Worm (Caenorhabditis elegans) whole organism, L3 larva: ENCODE measurements around the gene T25B2.1.

Source experiments
- ZK546.5 ChIP-seq: sonication (generic microtip); optimal IDR thresholded peaks from 2 replicates; lab custom pipeline; 2017; ENCODE audit warnings: missing biosample characterization, missing genetic modification characterization
- ama-1 ChIP-seq: fragments of 150-350 bp; optimal IDR thresholded peaks from 2 replicates; lab custom pipeline; 2018
- ceh-16 ChIP-seq: sonication (generic microtip); optimal IDR thresholded peaks from 2 replicates; lab custom pipeline; 2017; ENCODE audit warnings: missing biosample characterization, missing genetic modification characterization
- ceh-82 ChIP-seq: fragments of 150-350 bp; optimal IDR thresholded peaks from 2 replicates; lab custom pipeline; 2014; ENCODE audit warnings: missing biosample characterization, missing genetic modification characterization
- egl-27 ChIP-seq: sonication (generic microtip); optimal IDR thresholded peaks from 4 replicates; lab custom pipeline; 2017; ENCODE audit warnings: missing biosample characterization, missing genetic modification reagents, missing genetic modification characterization
- elt-1 ChIP-seq: fragments of 150-350 bp; optimal IDR thresholded peaks from 2 replicates; lab custom pipeline; 2014; ENCODE audit warnings: missing biosample characterization, missing genetic modification characterization
- elt-2 ChIP-seq: sonication (generic microtip); optimal IDR thresholded peaks from 2 replicates; lab custom pipeline; 2016; ENCODE audit warnings: missing genetic modification reagents, mild to moderate bottlenecking, missing genetic modification characterization, missing compliant biosample characterization
- elt-3 ChIP-seq, 3 experiments: fragments of 150-350 bp in 1 of 3; sonication (generic microtip) in 2 of 3; optimal IDR thresholded peaks; 2 replicates in 2 of 3; 4 replicates in 1 of 3; lab custom pipeline; 2014 to 2017; ENCODE audit warnings: missing biosample characterization in 3 of 3, missing genetic modification characterization in 3 of 3
- fkh-10 ChIP-seq: sonication (generic microtip); optimal IDR thresholded peaks from 2 replicates; lab custom pipeline; 2017; ENCODE audit warnings: missing biosample characterization, missing genetic modification reagents, missing genetic modification characterization
- fkh-2 ChIP-seq: fragments of 150-350 bp; optimal IDR thresholded peaks from 2 replicates; lab custom pipeline; 2014; ENCODE audit warnings: missing biosample characterization, missing genetic modification reagents, missing genetic modification characterization
- fos-1 ChIP-seq: fragments of 150-350 bp; optimal IDR thresholded peaks from 2 replicates; lab custom pipeline; 2014; ENCODE audit warnings: missing biosample characterization, missing genetic modification characterization
- hmg-11 ChIP-seq: sonication (generic microtip); optimal IDR thresholded peaks from 2 replicates; lab custom pipeline; 2016; ENCODE audit warnings: missing genetic modification characterization, missing compliant biosample characterization
- lin-15B ChIP-seq: fragments of 150-350 bp; optimal IDR thresholded peaks from 2 replicates; lab custom pipeline; 2014; ENCODE audit warnings: missing biosample characterization, missing genetic modification characterization
- lin-39 ChIP-seq: fragments of 150-350 bp; optimal IDR thresholded peaks from 2 replicates; lab custom pipeline; 2018; ENCODE audit warnings: missing biosample characterization, missing genetic modification reagents, missing genetic modification characterization
- lsy-12 ChIP-seq: sonication (generic microtip); optimal IDR thresholded peaks from 2 replicates; lab custom pipeline; 2016; ENCODE audit warnings: mild to moderate bottlenecking, missing genetic modification characterization, missing compliant biosample characterization
- mdl-1 ChIP-seq: fragments of 150-350 bp; optimal IDR thresholded peaks from 2 replicates; lab custom pipeline; 2014; ENCODE audit warnings: missing biosample characterization, missing genetic modification characterization
- nfya-1 ChIP-seq: sonication (generic microtip); optimal IDR thresholded peaks from 2 replicates; lab custom pipeline; 2017; ENCODE audit warnings: missing genetic modification characterization, mild to moderate bottlenecking, missing compliant biosample characterization, antibody characterized with exemption, moderate library complexity; ENCODE audit not compliant: insufficient read depth
- nhr-12 ChIP-seq: fragments of 150-350 bp; optimal IDR thresholded peaks from 2 replicates; lab custom pipeline; 2014; ENCODE audit warnings: missing biosample characterization, missing genetic modification characterization
- nhr-23 ChIP-seq: fragments of 150-350 bp; optimal IDR thresholded peaks from 2 replicates; lab custom pipeline; 2014; ENCODE audit warnings: missing biosample characterization, missing genetic modification reagents, missing genetic modification characterization
- nhr-43 ChIP-seq: sonication (generic microtip); optimal IDR thresholded peaks from 2 replicates; lab custom pipeline; 2016; ENCODE audit warnings: mild to moderate bottlenecking, missing genetic modification characterization, missing compliant biosample characterization; ENCODE audit not compliant: poor library complexity, severe bottlenecking
- nhr-67 ChIP-seq: fragments of 150-350 bp; optimal IDR thresholded peaks from 2 replicates; lab custom pipeline; 2014; ENCODE audit warnings: missing biosample characterization, missing genetic modification characterization
- nhr-76 ChIP-seq: fragments of 150-350 bp; sonication (generic microtip); optimal IDR thresholded peaks from 5 replicates; lab custom pipeline; 2014; ENCODE audit warnings: missing biosample characterization, missing genetic modification characterization
- nhr-77 ChIP-seq: fragments of 150-350 bp; optimal IDR thresholded peaks from 2 replicates; lab custom pipeline; 2014; ENCODE audit warnings: missing biosample characterization, missing genetic modification characterization
- pha-4 ChIP-seq: fragments of 150-350 bp; optimal IDR thresholded peaks from 2 replicates; lab custom pipeline; 2014; ENCODE audit warnings: missing biosample characterization, missing genetic modification reagents, missing genetic modification characterization
- pqm-1 ChIP-seq: fragments of 150-350 bp; optimal IDR thresholded peaks from 2 replicates; lab custom pipeline; 2017; ENCODE audit warnings: missing biosample characterization, missing genetic modification characterization, inconsistent platforms
- sea-2 ChIP-seq: fragments of 150-350 bp; sonication (generic microtip); optimal IDR thresholded peaks from 4 replicates; lab custom pipeline; 2014; ENCODE audit warnings: missing biosample characterization, missing genetic modification reagents, missing genetic modification characterization
- skn-1 ChIP-seq: fragments of 150-350 bp; optimal IDR thresholded peaks from 2 replicates; lab custom pipeline; 2014; ENCODE audit warnings: missing biosample characterization, missing genetic modification characterization
- unc-39 ChIP-seq: sonication (generic microtip); optimal IDR thresholded peaks from 4 replicates; lab custom pipeline; 2017; ENCODE audit warnings: missing biosample characterization, missing genetic modification characterization
- unc-62 ChIP-seq: fragments of 150-350 bp; sonication (generic microtip); optimal IDR thresholded peaks from 4 replicates; lab custom pipeline; 2014; ENCODE audit warnings: missing biosample characterization, missing genetic modification reagents, missing genetic modification characterization
- zag-1 ChIP-seq: fragments of 150-350 bp; optimal IDR thresholded peaks from 2 replicates; lab custom pipeline; 2014; ENCODE audit warnings: missing biosample characterization, missing genetic modification characterization
- ztf-11 ChIP-seq: fragments of 150-350 bp; optimal IDR thresholded peaks from 2 replicates; lab custom pipeline; 2014; ENCODE audit warnings: missing biosample characterization, missing genetic modification characterization
- ztf-4 ChIP-seq: fragments of 150-350 bp; optimal IDR thresholded peaks from 2 replicates; lab custom pipeline; 2014; ENCODE audit warnings: missing biosample characterization, missing genetic modification characterization

T25B2.1 gene

DNA sequence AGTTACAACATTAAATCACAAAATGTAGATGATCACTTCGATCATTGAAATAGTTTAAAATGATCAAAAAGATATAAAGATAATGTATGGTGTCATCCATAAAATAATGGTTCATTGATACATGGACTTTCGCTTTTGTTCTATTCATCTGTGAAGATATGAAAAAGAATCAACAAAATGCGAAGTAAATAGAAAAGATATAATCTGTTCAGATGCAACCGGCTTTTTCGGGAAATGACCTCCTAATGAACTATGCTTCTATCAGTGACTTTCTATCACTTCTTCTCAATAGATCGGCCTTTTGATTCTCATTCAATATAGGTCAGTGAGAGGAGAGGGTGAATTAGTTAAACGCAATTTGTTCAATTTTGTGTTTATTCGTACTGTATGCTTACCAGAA, 5.2 kb downstream of the T25B2.1 start:
- TF ChIP-seq nhr-43 (tag; lab: Kevin White, UChicago), result peak; percentile 38
- TF ChIP-seq unc-62, result no peak
- TF ChIP-seq nhr-23 (tag; lab: Kevin White, UChicago), result peak; percentile 80
- TF ChIP-seq, all 47 proteins: peak for 2

DNA sequence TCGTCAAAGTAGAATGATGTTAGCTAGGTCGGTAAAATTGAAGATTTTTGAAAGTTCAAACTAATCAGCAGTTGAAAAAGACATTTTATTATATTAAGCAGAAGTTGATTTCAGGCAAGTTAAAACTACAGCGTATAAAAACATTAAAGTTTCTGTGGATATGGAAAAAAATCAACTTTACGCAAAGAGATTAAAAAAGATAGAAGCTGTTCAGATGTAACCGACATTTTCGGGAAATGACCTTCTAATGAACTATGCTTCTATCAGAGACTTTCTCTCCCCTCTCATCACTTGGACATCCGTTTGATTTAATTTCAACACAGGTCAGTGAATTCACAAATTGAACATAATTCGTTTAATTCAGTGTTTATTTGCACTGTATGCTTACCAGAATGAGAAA, 6.5 kb downstream of the T25B2.1 start, which contains the start of gene T13C5.7:
Gene T13C5.7, plus strand, starts transcription at position 301 of the 400 bp plus-strand sequence.
- TF ChIP-seq nhr-12 (tag; lab: Kevin White, UChicago) (no peak), sea-2 (GFP tag; lab: Kevin White, UChicago) (no peak), zag-1 (tag; lab: Kevin White, UChicago) (no peak), skn-1 (tag; lab: Kevin White, UChicago) (no peak), pha-4 (no peak), nhr-23 (tag; lab: Kevin White, UChicago) (peak; percentile 11), ceh-82 (tag; lab: Kevin White, UChicago) (no peak)

DNA sequence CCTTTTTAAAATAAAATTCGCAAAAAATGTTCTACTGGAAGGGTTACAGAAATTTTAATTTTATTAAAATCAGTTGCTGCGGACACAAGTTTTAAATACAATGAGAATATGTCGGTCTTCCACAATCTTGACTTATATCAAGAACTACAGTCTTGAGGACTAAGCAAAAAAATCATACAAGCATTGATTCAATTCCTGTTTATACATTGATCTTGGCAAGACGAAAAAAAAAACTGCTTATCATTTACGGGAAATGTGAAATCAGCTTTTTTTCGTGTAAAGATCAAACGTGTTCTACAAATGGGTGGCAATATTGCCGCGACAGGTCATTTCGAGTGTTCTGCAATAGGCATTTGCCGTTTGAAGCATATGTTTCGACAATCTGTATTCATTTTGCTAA, 11.0 kb downstream of the T25B2.1 start, which contains the start of gene T13C5.2:
Gene T13C5.2, plus strand, starts transcription at position 301 of the 400 bp plus-strand sequence.
- TF ChIP-seq ceh-16 (tag; lab: Kevin White, UChicago), result no peak
- TF ChIP-seq pqm-1, result no peak
- TF ChIP-seq, all 47 proteins: peak for 0

DNA sequence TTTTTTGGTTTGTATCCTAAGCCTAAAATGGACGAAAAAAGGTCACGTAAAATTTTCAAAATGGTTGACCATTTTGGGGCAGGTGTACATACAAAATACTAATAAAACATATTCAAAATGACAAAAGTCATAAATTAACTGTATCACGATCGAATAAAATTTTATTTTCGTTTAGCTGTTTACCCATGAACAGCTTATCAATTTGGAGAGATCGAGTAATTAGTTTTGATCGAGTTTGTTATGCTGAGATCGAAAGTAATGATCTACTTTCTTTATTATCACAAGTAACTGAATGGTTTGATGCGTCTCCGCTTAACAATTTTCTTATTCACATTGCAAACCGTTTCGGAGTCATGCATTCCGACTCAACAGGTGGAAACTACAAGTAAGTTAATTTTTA, 14.1 kb downstream of the T25B2.1 start, which contains the start of gene T13C5.10:
Gene T13C5.10, plus strand, starts transcription at position 301 of the 400 bp plus-strand sequence.
- TF ChIP-seq lin-39 (tag; lab: Kevin White, UChicago) (no peak), fkh-2 (tag; lab: Kevin White, UChicago) (no peak), lin-15B (no peak), ama-1 (no peak)

DNA sequence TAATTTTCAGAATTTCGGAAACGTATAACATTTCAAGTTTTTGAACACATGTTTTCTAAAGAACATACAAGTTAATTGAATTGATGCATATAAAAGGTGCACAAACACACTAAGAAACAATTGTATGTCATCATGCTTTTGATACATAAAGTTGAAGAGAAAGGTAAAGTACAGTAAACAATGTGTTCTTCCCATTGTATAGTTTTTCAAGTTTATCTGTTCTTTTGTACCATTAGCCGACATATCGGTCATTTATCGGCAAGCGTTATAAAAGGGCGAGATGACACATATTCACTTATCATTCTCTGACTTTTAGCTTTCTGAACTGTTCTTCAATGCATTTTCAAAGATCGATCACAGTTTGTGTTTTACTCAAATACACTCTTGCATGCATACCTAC, 16.2 kb downstream of the T25B2.1 start, which contains the start of gene T13C5.9:
Gene T13C5.9, plus strand, starts transcription at position 301 of the 400 bp plus-strand sequence.
- TF ChIP-seq ama-1, result no peak
- TF ChIP-seq nhr-67 (tag; lab: Kevin White, UChicago), result no peak
- no peak for TF ChIP-seq lin-15B
- TF ChIP-seq ceh-82 (tag; lab: Kevin White, UChicago), result no peak
- no peak for TF ChIP-seq ZK546.5
- TF ChIP-seq fkh-10, result no peak
- TF ChIP-seq nhr-12 (tag; lab: Kevin White, UChicago), result no peak

DNA sequence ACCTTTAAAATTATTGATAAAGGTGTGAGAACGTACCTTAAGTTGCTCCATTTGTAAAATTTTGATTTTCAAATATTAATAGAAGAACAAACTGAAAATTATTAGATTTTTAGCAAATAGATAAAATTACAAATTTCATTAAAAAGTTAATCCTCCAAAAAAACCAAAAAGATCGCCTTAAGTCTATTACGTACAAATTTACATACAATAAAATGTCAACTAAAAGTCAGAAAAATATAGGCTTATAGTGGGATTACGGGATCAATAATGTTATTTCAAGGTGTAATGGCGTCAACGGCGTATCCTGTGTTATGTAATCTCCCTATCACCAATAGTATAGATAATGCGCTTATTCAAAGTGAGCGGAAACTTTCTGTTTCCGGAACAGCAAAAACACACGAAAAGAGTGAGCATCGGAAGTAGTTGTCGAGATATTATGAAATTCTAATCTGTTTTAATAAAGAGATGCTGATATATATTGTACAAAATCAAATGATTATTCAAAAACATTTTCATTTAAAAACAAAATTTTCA, 20.5 kb downstream of the T25B2.1 start, which contains the start of gene ceh-54:
Gene ceh-54, minus strand, starts transcription at position 51 of the 534 bp plus-strand sequence.
- TF ChIP-seq ama-1 (no peak), egl-27 (tag; lab: Kevin White, UChicago) (no peak), ceh-82 (tag; lab: Kevin White, UChicago) (no peak), nhr-77 (tag; lab: Kevin White, UChicago) (no peak), elt-1 (tag; lab: Kevin White, UChicago) (no peak), hmg-11 (tag; lab: Kevin White, UChicago) (no peak), lin-15B (no peak), pha-4 (no peak)

DNA sequence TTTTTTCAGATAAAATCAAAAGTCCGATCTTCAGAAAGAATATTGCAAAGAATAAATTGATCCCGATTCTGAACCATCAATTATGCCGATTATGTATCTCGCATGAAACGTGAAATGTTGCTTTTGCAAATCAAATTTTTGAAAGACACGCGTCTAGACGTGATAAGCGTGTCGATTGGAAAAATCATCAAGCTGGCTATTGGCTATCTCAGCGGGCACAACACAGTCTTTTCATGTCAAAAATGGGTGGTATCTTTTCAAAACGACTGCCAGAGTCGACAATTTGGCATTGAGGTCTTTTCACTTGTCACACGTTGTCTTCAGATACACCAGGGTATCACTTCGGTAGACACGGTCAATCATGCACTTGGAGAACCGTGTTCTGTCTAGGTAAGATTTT, 22.9 kb downstream of the T25B2.1 start, which contains the start of gene daf-9:
Gene daf-9, plus strand, starts transcription at position 301 of the 400 bp plus-strand sequence.
- no peak for TF ChIP-seq unc-62
- TF ChIP-seq mdl-1, result no peak
- peak; percentile 30 for TF ChIP-seq nhr-23 (tag; lab: Kevin White, UChicago)
- TF ChIP-seq unc-39, result no peak
- TF ChIP-seq zag-1 (tag; lab: Kevin White, UChicago), result no peak
- no peak for TF ChIP-seq nfya-1 (tag; lab: Kevin White, UChicago)
- no peak for TF ChIP-seq lsy-12 (tag; lab: Kevin White, UChicago)
- TF ChIP-seq ceh-16 (tag; lab: Kevin White, UChicago), result no peak
- TF ChIP-seq lin-15B, result no peak
- no peak for TF ChIP-seq elt-2 (tag; lab: Kevin White, UChicago)
- no peak for TF ChIP-seq skn-1 (tag; lab: Kevin White, UChicago)
- TF ChIP-seq elt-1 (tag; lab: Kevin White, UChicago), result no peak
- TF ChIP-seq elt-3 (tag; optimal IDR thresholded peaks at IDR 0.05; lab: Kevin White, UChicago), result peak in 1 of 3 experiments; percentile 69
- TF ChIP-seq ztf-4, result no peak
- TF ChIP-seq ztf-11, result no peak
- TF ChIP-seq fos-1 (tag; lab: Kevin White, UChicago), result no peak
- TF ChIP-seq nhr-76 (tag; lab: Kevin White, UChicago), result no peak
